Worm (Caenorhabditis elegans) whole organism, late embryonic: ENCODE measurements around the gene tnt-2.

ENCODE experiments used
- ama-1 ChIP-seq: fragments of 150-350 bp; optimal IDR thresholded peaks from 2 replicates; lab custom pipeline; 2014
- che-1 ChIP-seq: sonication (generic microtip); optimal IDR thresholded peaks from 2 replicates; lab custom pipeline; 2016; ENCODE audit warnings: mild to moderate bottlenecking, missing genetic modification characterization, missing compliant biosample characterization
- ets-4 ChIP-seq: sonication (generic microtip); optimal IDR thresholded peaks from 2 replicates; lab custom pipeline; 2016; ENCODE audit warnings: missing genetic modification characterization, missing compliant biosample characterization
- hlh-30 ChIP-seq: sonication (generic microtip); optimal IDR thresholded peaks from 2 replicates; lab custom pipeline; 2017; ENCODE audit warnings: antibody characterized with exemption, missing genetic modification characterization, missing compliant biosample characterization; ENCODE audit not compliant: insufficient read depth
- lim-6 ChIP-seq: sonication (generic microtip); optimal IDR thresholded peaks from 2 replicates; lab custom pipeline; 2016; ENCODE audit warnings: missing genetic modification characterization, missing compliant biosample characterization
- mec-3 ChIP-seq: sonication (generic microtip); optimal IDR thresholded peaks from 2 replicates; lab custom pipeline; 2016; ENCODE audit warnings: borderline replicate concordance, missing genetic modification characterization, missing compliant biosample characterization
- pha-4 ChIP-seq: fragments of 150-350 bp; optimal IDR thresholded peaks from 2 replicates; lab custom pipeline; 2018; ENCODE audit warnings: missing biosample characterization, missing genetic modification reagents, missing genetic modification characterization
- tbx-2 ChIP-seq: sonication (generic microtip); optimal IDR thresholded peaks from 2 replicates; lab custom pipeline; 2016; ENCODE audit warnings: missing genetic modification characterization, missing compliant biosample characterization

DNA sequence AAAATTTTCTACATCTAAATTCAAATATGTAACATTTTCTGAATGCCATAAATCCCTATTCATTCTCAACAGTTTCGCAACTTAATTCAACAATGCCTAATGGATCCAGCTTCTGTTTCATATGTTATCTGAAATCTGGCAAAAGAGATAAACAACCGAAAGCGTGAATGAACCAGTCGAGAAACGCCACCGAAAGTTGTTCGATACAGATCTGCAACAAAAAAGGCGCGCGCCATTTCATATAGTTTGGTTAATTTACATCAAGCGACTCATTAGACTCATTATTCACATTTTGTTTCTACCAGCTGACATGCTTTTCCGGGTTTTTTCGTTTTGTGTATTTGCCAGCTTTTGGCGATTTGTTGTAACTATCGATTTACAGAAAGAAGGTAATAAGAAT lies 41.8 kb downstream of the tnt-2 start, which contains the start of gene K09E2.1:
- TF ChIP-seq tbx-2 (tag; lab: Kevin White, UChicago), result no peak
- no peak for TF ChIP-seq mec-3 (tag; lab: Kevin White, UChicago)
- TF ChIP-seq che-1, result no peak
- TF ChIP-seq hlh-30 (tag; lab: Kevin White, UChicago), result no peak
- no peak for TF ChIP-seq ets-4
- TF ChIP-seq lim-6 (tag; lab: Kevin White, UChicago), result no peak
- TF ChIP-seq ama-1 (lab: Kevin White, UChicago), result no peak
- TF ChIP-seq pha-4, result no peak
